Fruit fly (Drosophila melanogaster) whole organism, embryonic: ENCODE data around the gene CSN1b.

Experiments
- CG10147 ChIP-seq: fragments of 200-800 bp; sonication (Bioruptor generic); optimal IDR thresholded peaks from 2 replicates; lab custom pipeline; 2019; ENCODE audit warnings: missing biosample characterization, mild to moderate bottlenecking, missing genetic modification characterization, moderate library complexity
- CG10209 ChIP-seq: fragments of 200-800 bp; sonication (Bioruptor generic); optimal IDR thresholded peaks from 3 replicates; lab custom pipeline; 2017; ENCODE audit warnings: missing biosample characterization, mild to moderate bottlenecking, missing genetic modification characterization, missing genetic modification reagents
- CG12659 ChIP-seq: fragments of 200-800 bp; sonication (Bioruptor generic); optimal IDR thresholded peaks from 3 replicates; lab custom pipeline; 2017; ENCODE audit warnings: mild to moderate bottlenecking, missing biosample characterization, missing genetic modification reagents, missing genetic modification characterization
- CG12744 ChIP-seq: fragments of 200-800 bp; sonication (Bioruptor generic); optimal IDR thresholded peaks from 2 replicates; lab custom pipeline; 2016; ENCODE audit warnings: missing biosample characterization, missing genetic modification characterization
- CG12769 ChIP-seq: fragments of 200-800 bp; sonication (Bioruptor generic); optimal IDR thresholded peaks from 2 replicates; lab custom pipeline; 2019; ENCODE audit warnings: missing biosample characterization, mild to moderate bottlenecking, missing genetic modification characterization, moderate library complexity
- CG13287 ChIP-seq: fragments of 200-800 bp; sonication (Bioruptor generic); IDR thresholded peaks from 2 replicates; pipeline ENCODE4 v1.3.6; 2022; ENCODE audit warnings: missing biosample characterization, missing genetic modification characterization; ENCODE audit not compliant: partially characterized antibody
- CG13424 ChIP-seq: fragments of 200-800 bp; sonication (Bioruptor generic); optimal IDR thresholded peaks from 2 replicates; lab custom pipeline; 2019; ENCODE audit warnings: missing biosample characterization, mild to moderate bottlenecking, missing genetic modification characterization, moderate library complexity
- CG14441 ChIP-seq: fragments of 200-800 bp; sonication (Bioruptor generic); IDR thresholded peaks from 2 replicates; pipeline ENCODE4 v1.3.6; 2022; ENCODE audit warnings: missing biosample characterization, missing genetic modification characterization
- CG14965 ChIP-seq: fragments of 200-800 bp; sonication (Bioruptor generic); optimal IDR thresholded peaks from 2 replicates; lab custom pipeline; 2016; ENCODE audit warnings: missing biosample characterization, missing genetic modification characterization, borderline replicate concordance
- CG16813 ChIP-seq: fragments of 200-800 bp; sonication (Bioruptor generic); IDR thresholded peaks from 3 replicates; pipeline ENCODE4 v1.3.6; 2022; ENCODE audit warnings: missing biosample characterization, missing genetic modification characterization; ENCODE audit not compliant: partially characterized antibody
- CG17186 ChIP-seq: fragments of 200-800 bp; sonication (Bioruptor generic); optimal IDR thresholded peaks from 3 replicates; lab custom pipeline; 2017; ENCODE audit warnings: missing biosample characterization, missing genetic modification reagents, missing genetic modification characterization
- CG17568 ChIP-seq: fragments of 200-800 bp; sonication (Bioruptor generic); optimal IDR thresholded peaks from 2 replicates; lab custom pipeline; 2018; ENCODE audit warnings: missing biosample characterization, mild to moderate bottlenecking, missing genetic modification characterization, moderate library complexity
- CG4360 ChIP-seq: fragments of 200-800 bp; sonication (Bioruptor generic); IDR thresholded peaks from 2 replicates; pipeline ENCODE4 v1.3.6; 2022; ENCODE audit warnings: missing biosample characterization, missing genetic modification characterization
- CG43689 ChIP-seq: fragments of 200-800 bp; sonication (Bioruptor generic); IDR thresholded peaks from 2 replicates; pipeline ENCODE4 v1.3.6; 2022; ENCODE audit warnings: missing biosample characterization, missing genetic modification characterization
- CG4707 ChIP-seq: fragments of 200-800 bp; sonication (Bioruptor generic); optimal IDR thresholded peaks from 2 replicates; lab custom pipeline; 2018; ENCODE audit warnings: missing biosample characterization, mild to moderate bottlenecking, missing genetic modification characterization, moderate library complexity
- CG7745 ChIP-seq: fragments of 200-800 bp; sonication (Bioruptor generic); optimal IDR thresholded peaks from 2 replicates; lab custom pipeline; 2018; ENCODE audit warnings: missing biosample characterization, mild to moderate bottlenecking, missing genetic modification characterization, moderate library complexity
- CG7987 ChIP-seq: fragments of 200-800 bp; sonication (Bioruptor generic); optimal IDR thresholded peaks from 2 replicates; lab custom pipeline; 2018; ENCODE audit warnings: missing biosample characterization, mild to moderate bottlenecking, missing genetic modification characterization, moderate library complexity
- CG8924 ChIP-seq: fragments of 200-800 bp; optimal IDR thresholded peaks from 3 replicates; lab custom pipeline; 2019; ENCODE audit warnings: missing biosample characterization, mild to moderate bottlenecking, missing genetic modification characterization, moderate library complexity
- CG9215 ChIP-seq: fragments of 200-800 bp; sonication (Bioruptor generic); IDR thresholded peaks from 2 replicates; pipeline ENCODE4 v1.3.6; 2022; ENCODE audit warnings: missing biosample characterization, missing genetic modification characterization
- Chrac-16 ChIP-seq: fragments of 200-800 bp; sonication (Bioruptor generic); optimal IDR thresholded peaks from 3 replicates; lab custom pipeline; 2016; ENCODE audit warnings: missing biosample characterization, missing genetic modification characterization
- Dbx ChIP-seq: fragments of 200-800 bp; sonication (Bioruptor generic); IDR thresholded peaks from 3 replicates; pipeline ENCODE4 v1.3.6; 2022; ENCODE audit warnings: missing biosample characterization, missing genetic modification characterization
- E2f2 ChIP-seq: fragments of 200-800 bp; sonication (Bioruptor generic); IDR thresholded peaks from 2 replicates; pipeline ENCODE4 v1.3.6; 2022; ENCODE audit warnings: missing biosample characterization, missing genetic modification characterization
- Gsc ChIP-seq: fragments of 200-800 bp; sonication (Bioruptor generic); IDR thresholded peaks from 2 replicates; pipeline ENCODE4 v1.3.6; 2022; ENCODE audit warnings: missing biosample characterization, missing genetic modification characterization
- Gug ChIP-seq: fragments of 200-800 bp; sonication (Bioruptor generic); IDR thresholded peaks from 4 replicates; pipeline ENCODE4 v1.3.6; 2022; ENCODE audit warnings: missing biosample characterization, missing genetic modification characterization
- HLH4C ChIP-seq: fragments of 200-800 bp; sonication (Bioruptor generic); IDR thresholded peaks from 3 replicates; pipeline ENCODE4 v1.3.6; 2022; ENCODE audit warnings: missing biosample characterization, missing genetic modification characterization; ENCODE audit not compliant: partially characterized antibody
- Hr78 ChIP-seq, 2 experiments: fragments of 200-800 bp in 1 of 2; fragments of >200 bp in 1 of 2; sonication (Bioruptor generic) in 1 of 2; optimal IDR thresholded peaks; 2 replicates each; lab custom pipeline; 2017 to 2019; ENCODE audit warnings: missing biosample characterization in 2 of 2, missing genetic modification characterization in 2 of 2, mild to moderate bottlenecking in 1 of 2, moderate library complexity in 1 of 2
- Mrtf ChIP-seq: fragments of 200-800 bp; sonication (Bioruptor generic); IDR thresholded peaks from 3 replicates; pipeline ENCODE4 v1.3.6; 2022; ENCODE audit warnings: missing biosample characterization, missing genetic modification characterization
- NC2α ChIP-seq: fragments of 200-800 bp; sonication (Bioruptor generic); optimal IDR thresholded peaks from 2 replicates; lab custom pipeline; 2016; ENCODE audit warnings: missing biosample characterization, missing genetic modification characterization
- NK7.1 ChIP-seq: fragments of 200-800 bp; sonication (Bioruptor generic); optimal IDR thresholded peaks from 3 replicates; lab custom pipeline; 2016; ENCODE audit warnings: missing biosample characterization, missing genetic modification characterization
- Rx ChIP-seq: fragments of 200-800 bp; sonication (Bioruptor generic); IDR thresholded peaks from 2 replicates; pipeline ENCODE4 v1.3.6; 2022; ENCODE audit warnings: missing biosample characterization, missing genetic modification characterization
- Usf ChIP-seq: fragments of 200-800 bp; sonication (Bioruptor generic); optimal IDR thresholded peaks from 2 replicates; lab custom pipeline; 2017; ENCODE audit warnings: missing genotype, missing biosample characterization, missing genetic modification characterization
- Xrp1 ChIP-seq: fragments of 200-800 bp; sonication (Bioruptor generic); IDR thresholded peaks from 2 replicates; pipeline ENCODE4 v1.3.6; 2022; ENCODE audit warnings: missing biosample characterization, missing genetic modification characterization
- ac ChIP-seq: fragments of 200-800 bp; sonication (Bioruptor generic); optimal IDR thresholded peaks from 3 replicates; lab custom pipeline; 2017; ENCODE audit warnings: missing biosample characterization, mild to moderate bottlenecking, missing genetic modification characterization
- chinmo ChIP-seq: fragments of 200-800 bp; sonication (Bioruptor generic); IDR thresholded peaks from 4 replicates; pipeline ENCODE4 v1.3.6; 2022; ENCODE audit warnings: missing biosample characterization, missing genetic modification characterization; ENCODE audit not compliant: partially characterized antibody
- corto ChIP-seq: fragments of 200-800 bp; sonication (Bioruptor generic); optimal IDR thresholded peaks from 2 replicates; lab custom pipeline; 2016; ENCODE audit warnings: missing biosample characterization, mild to moderate bottlenecking, missing genetic modification characterization, moderate library complexity
- esg ChIP-seq: fragments of 200-800 bp; sonication (Bioruptor generic); conservative IDR thresholded peaks from 2 replicates; pipeline ENCODE4 v1.3.6; 2022; ENCODE audit warnings: missing biosample characterization, missing genetic modification characterization
- eve ChIP-seq, 2 experiments: fragments of >200 bp; optimal IDR thresholded peaks; 2 replicates each; lab custom pipeline; 2017; ENCODE audit warnings: missing biosample characterization in 2 of 2, missing genetic modification characterization in 2 of 2
- exex ChIP-seq: fragments of 200-800 bp; sonication (Bioruptor generic); optimal IDR thresholded peaks from 4 replicates; lab custom pipeline; 2018; ENCODE audit warnings: missing biosample characterization, mild to moderate bottlenecking, missing genetic modification characterization, moderate library complexity
- gce ChIP-seq: fragments of 200-800 bp; sonication (Bioruptor generic); IDR thresholded peaks from 3 replicates; pipeline ENCODE4 v1.3.6; 2022; ENCODE audit warnings: missing biosample characterization, missing genetic modification characterization
- inv ChIP-seq: fragments of 200-800 bp; sonication (Bioruptor generic); IDR thresholded peaks from 2 replicates; pipeline ENCODE4 v1.3.6; 2022; ENCODE audit warnings: missing biosample characterization, missing genetic modification characterization; ENCODE audit not compliant: partially characterized antibody
- lab ChIP-seq: fragments of 200-800 bp; sonication (Bioruptor generic); optimal IDR thresholded peaks from 3 replicates; lab custom pipeline; 2017; ENCODE audit warnings: missing biosample characterization, missing genetic modification characterization, mild to moderate bottlenecking, moderate library complexity, missing genetic modification reagents
- luna ChIP-seq: fragments of 200-800 bp; sonication (Bioruptor generic); optimal IDR thresholded peaks from 2 replicates; lab custom pipeline; 2016; ENCODE audit warnings: missing biosample characterization, missing genetic modification characterization
- peb ChIP-seq: fragments of 200-800 bp; sonication (Bioruptor generic); IDR thresholded peaks from 2 replicates; pipeline ENCODE4 v1.3.6; 2022; ENCODE audit warnings: missing biosample characterization, missing genetic modification characterization
- slou ChIP-seq: fragments of 200-800 bp; sonication (Bioruptor generic); optimal IDR thresholded peaks from 3 replicates; lab custom pipeline; 2016; ENCODE audit warnings: missing biosample characterization, missing genetic modification characterization
- tgo ChIP-seq: fragments of 200-800 bp; sonication (Bioruptor generic); IDR thresholded peaks from 3 replicates; pipeline ENCODE4 v1.3.6; 2022; ENCODE audit warnings: missing biosample characterization, missing genetic modification characterization
- vnd ChIP-seq: fragments of 200-800 bp; sonication (Bioruptor generic); IDR thresholded peaks from 3 replicates; pipeline ENCODE4 v1.3.6; 2022; ENCODE audit warnings: missing biosample characterization, missing genetic modification characterization; ENCODE audit not compliant: partially characterized antibody
- zen2 ChIP-seq: fragments of 200-800 bp; sonication (Bioruptor generic); IDR thresholded peaks from 3 replicates; pipeline ENCODE4 v1.3.6; 2022; ENCODE audit warnings: missing biosample characterization, missing genetic modification characterization; ENCODE audit not compliant: partially characterized antibody

CSN1b gene

DNA sequence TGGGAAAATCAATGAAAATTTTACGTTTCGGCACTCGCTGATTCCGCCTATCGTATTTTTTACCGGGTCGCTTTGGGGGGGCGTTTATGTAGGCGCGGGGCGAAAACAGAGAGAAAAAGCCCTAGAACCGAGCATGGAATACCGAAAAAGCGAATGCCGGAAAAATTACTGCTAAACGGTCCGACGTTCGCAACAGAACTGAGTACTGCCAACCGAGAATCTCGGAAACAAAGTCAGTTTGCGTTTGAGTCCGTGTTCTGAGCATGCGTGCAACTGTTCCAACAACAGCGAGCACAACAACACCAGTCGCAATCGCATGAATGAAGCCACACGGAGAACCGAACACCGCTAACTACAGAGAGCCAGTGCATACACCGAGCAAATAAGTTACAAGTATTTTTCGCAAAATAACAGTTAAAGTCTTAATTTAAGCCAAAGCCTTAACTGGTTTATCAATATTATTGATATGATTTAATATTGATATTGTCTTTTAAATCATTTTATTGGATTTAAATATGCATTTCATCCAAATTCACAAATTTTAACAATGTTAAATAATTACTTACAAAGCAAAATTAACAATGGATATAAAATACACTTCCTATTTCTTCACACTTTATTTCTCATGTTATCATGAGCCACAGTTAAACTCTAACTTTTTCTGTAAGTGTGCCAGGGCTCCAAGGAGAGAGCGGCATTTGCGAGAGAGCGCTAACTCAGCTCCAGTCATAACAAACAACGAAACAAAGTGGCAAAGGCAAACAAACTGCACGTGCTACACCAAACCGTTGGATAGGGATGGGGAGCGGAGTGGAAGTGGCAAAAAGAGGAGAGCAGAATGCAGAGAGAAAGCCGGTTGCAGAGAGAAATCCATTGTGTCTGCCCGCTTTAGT lies 14.2 kb downstream of the CSN1b start, which contains the start of gene CG3961 (continued):
- TF ChIP-seq esg (GFP tag; lab: Robert Waterston, UW) (peak; percentile 94), tgo (GFP tag; lab: Robert Waterston, UW) (peak; percentile 95), slou (GFP tag; lab: Kevin White, UChicago) (peak; percentile 91), vnd (GFP tag; lab: Robert Waterston, UW) (no peak), CG9215 (GFP tag; lab: Robert Waterston, UW) (peak; percentile 91), Rx (GFP tag; lab: Robert Waterston, UW) (peak; percentile 64), CG13287 (GFP tag; lab: Robert Waterston, UW) (no peak; the same call in 1 of the 2 replicates), CG43689 (GFP tag; lab: Robert Waterston, UW) (no peak; the same call in 1 of the 2 replicates), zen2 (no peak), luna (GFP tag; lab: Kevin White, UChicago) (peak; percentile 59), CG7987 (GFP tag; lab: Kevin White, UChicago) (peak; percentile 90), CG4707 (peak; percentile 89), Gug (peak; percentile 81), CG16813 (GFP tag; lab: Robert Waterston, UW) (no peak), Hr78 (GFP tag; optimal IDR thresholded peaks at IDR 0.05; lab: Kevin White, UChicago) (peak in 1 of 2 experiments; percentile 96), CG12769 (tag; lab: Kevin White, UChicago) (peak; percentile 92), chinmo (GFP tag; lab: Robert Waterston, UW) (peak; percentile 82; the same call in 3 of the 4 replicates), gce (GFP tag; lab: Robert Waterston, UW) (peak; percentile 74; the same call in 1 of the 3 replicates), NK7.1 (GFP tag; lab: Kevin White, UChicago) (peak; percentile 81), HLH4C (GFP tag; lab: Robert Waterston, UW) (no peak), Xrp1 (peak; percentile 97), corto (GFP tag; lab: Kevin White, UChicago) (peak; percentile 87), inv (GFP tag; lab: Robert Waterston, UW) (no peak), peb (GFP tag; lab: Robert Waterston, UW) (peak; percentile 94), CG10147 (GFP tag; lab: Kevin White, UChicago) (peak; percentile 97), CG14441 (GFP tag; lab: Robert Waterston, UW) (peak; percentile 82), CG13424 (peak; percentile 99), Chrac-16 (peak; percentile 96), CG4360 (GFP tag; lab: Robert Waterston, UW) (peak; percentile 62), CG8924 (peak; percentile 99), lab (GFP tag; lab: Kevin White, UChicago) (peak; percentile 97), CG14965 (no peak), NC2α (GFP tag; lab: Kevin White, UChicago) (peak; percentile 80), Usf (GFP tag; lab: Kevin White, UChicago) (peak; percentile 91), CG12744 (GFP tag; lab: Kevin White, UChicago) (peak; percentile 80), E2f2 (GFP tag; lab: Robert Waterston, UW) (peak; percentile 79), CG17186 (GFP tag; lab: Kevin White, UChicago) (peak; percentile 91), CG12659 (GFP tag; lab: Kevin White, UChicago) (peak; percentile 99), ac (GFP tag; lab: Kevin White, UChicago) (peak; percentile 76), CG7745 (tag; lab: Kevin White, UChicago) (no peak), eve (GFP tag; optimal IDR thresholded peaks at IDR 0.05; lab: Kevin White, UChicago) (peak; percentile 58 to 100), CG17568 (GFP tag; lab: Kevin White, UChicago) (peak; percentile 92), Gsc (GFP tag; lab: Robert Waterston, UW) (no peak), exex (tag; lab: Kevin White, UChicago) (peak; percentile 76), Mrtf (GFP tag; lab: Robert Waterston, UW) (peak; percentile 84; the same call in 1 of the 3 replicates), Dbx (GFP tag; lab: Robert Waterston, UW) (peak; percentile 80), CG10209 (GFP tag; lab: Kevin White, UChicago) (peak; percentile 98)
